Fruit fly (Drosophila melanogaster): Measurements from ENCODE around the gene RpS10b.
A peak's percentile ranks its signal among the peaks of the same experiment; 100 is the strongest.

The RpS10b gene

dm6 chrX:19597684-19598363 is at the start of gene RpS10b (continued):
- TF ChIP-seq CkIIα-i1 (GFP tag; IDR thresholded peaks at IDR 0.05) (0 out of 2 replicates have a peak, but pooled peaks have one; percentile 17), Usf (GFP tag; optimal IDR thresholded peaks at IDR 0.05) (peak; percentile 86), Side (GFP tag; optimal IDR thresholded peaks at IDR 0.05) (peak; percentile 78), mld (GFP tag; IDR thresholded peaks at IDR 0.05; ENCODE audit: partially characterized antibody) (peak; percentile 74; the same call in 2 of the 3 replicates), Hmx (GFP tag; optimal IDR thresholded peaks at IDR 0.05) (no peak), CrebB (tag; optimal IDR thresholded peaks at IDR 0.05) (peak; percentile 94), CG4424 (GFP tag; optimal IDR thresholded peaks at IDR 0.05) (peak; percentile 79), hbn (GFP tag; IDR thresholded peaks at IDR 0.05; ENCODE audit: partially characterized antibody) (peak; percentile 91), fd64A (GFP tag; optimal IDR thresholded peaks at IDR 0.05) (peak; percentile 95), bab2 (GFP tag; optimal IDR thresholded peaks at IDR 0.05) (peak; percentile 68), nom (GFP tag; optimal IDR thresholded peaks at IDR 0.05) (peak; percentile 96), stc (GFP tag; IDR thresholded peaks at IDR 0.05) (peak; percentile 72; the same call in 1 of the 2 replicates), Ravus (GFP tag; IDR thresholded peaks at IDR 0.05) (no peak), klu (GFP tag; IDR thresholded peaks at IDR 0.05) (peak; percentile 17; the same call in 1 of the 2 replicates), btn (GFP tag; optimal IDR thresholded peaks at IDR 0.05) (peak; percentile 90), CG10462 (GFP tag; optimal IDR thresholded peaks at IDR 0.05) (peak; percentile 54), CG2889 (GFP tag; IDR thresholded peaks at IDR 0.05) (peak; percentile 51; the same call in 1 of the 3 replicates), danr (GFP tag; IDR thresholded peaks at IDR 0.05) (peak; percentile 32; the same call in 1 of the 2 replicates), chif (GFP tag; optimal IDR thresholded peaks at IDR 0.05) (peak; percentile 63 to 89), CG1024 (GFP tag; IDR thresholded peaks at IDR 0.05) (peak; percentile 70), CG11560 (tag; IDR thresholded peaks at IDR 0.05) (peak; percentile 73; the same call in 1 of the 3 replicates), Camta (GFP tag; optimal IDR thresholded peaks at IDR 0.05) (peak; percentile 73), CG13123 (GFP tag; optimal IDR thresholded peaks at IDR 0.05) (peak; percentile 54), hth (optimal IDR thresholded peaks at IDR 0.05) (no peak), gt (GFP tag; IDR thresholded peaks at IDR 0.05) (0 out of 2 replicates have a peak, but pooled peaks have one; percentile 32), grn (GFP tag; optimal IDR thresholded peaks at IDR 0.05) (peak; percentile 79), E2f2 (GFP tag; IDR thresholded peaks at IDR 0.05) (peak; percentile 68), CG10209 (GFP tag; optimal IDR thresholded peaks at IDR 0.05) (peak; percentile 92), CG6175 (GFP tag; IDR thresholded peaks at IDR 0.05) (peak; percentile 66; the same call in 2 of the 3 replicates), unpg (GFP tag; optimal IDR thresholded peaks at IDR 0.05) (peak; percentile 82), pum (GFP tag; optimal IDR thresholded peaks at IDR 0.05) (peak; percentile 53), CG6765 (GFP tag; optimal IDR thresholded peaks at IDR 0.05) (peak; percentile 97), ab (GFP tag; optimal IDR thresholded peaks at IDR 0.05) (no peak), MTF-1 (GFP tag; optimal IDR thresholded peaks at IDR 0.05; ENCODE audit: borderline replicate concordance) (peak; percentile 97), row (GFP tag; IDR thresholded peaks at IDR 0.05) (peak; percentile 55), crp (GFP tag; optimal IDR thresholded peaks at IDR 0.05) (peak in 1 of 2 experiments; percentile 63), ham (GFP tag; IDR thresholded peaks at IDR 0.05) (peak; percentile 71; the same call in 1 of the 2 replicates), B-H1 (GFP tag; IDR thresholded peaks at IDR 0.05) (peak; percentile 42; the same call in 1 of the 3 replicates), CG1233 (GFP tag; optimal IDR thresholded peaks at IDR 0.05) (peak; percentile 96), pan (optimal IDR thresholded peaks at IDR 0.05) (no peak), pan (GFP tag; optimal IDR thresholded peaks at IDR 0.05 in 1 of 2, IDR thresholded peaks at IDR 0.05 in 1 of 2) (peak in 1 of 2 experiments; percentile 87), CG7786 (GFP tag; optimal IDR thresholded peaks at IDR 0.05) (peak; percentile 81), eyg (GFP tag; optimal IDR thresholded peaks at IDR 0.05) (peak; percentile 93), Atf6 (GFP tag; IDR thresholded peaks at IDR 0.05) (peak; percentile 61; the same call in 1 of the 2 replicates), nerfin-2 (GFP tag; IDR thresholded peaks at IDR 0.05; ENCODE audit: partially characterized antibody) (peak; percentile 86), bowl (GFP tag; IDR thresholded peaks at IDR 0.05) (0 out of 2 replicates have a peak, but pooled peaks have one; percentile 22), CG14014 (GFP tag; IDR thresholded peaks at IDR 0.05) (peak; percentile 66; the same call in 1 of the 2 replicates), gfzf (GFP tag; optimal IDR thresholded peaks at IDR 0.05) (peak; percentile 62), Lpt (GFP tag; optimal IDR thresholded peaks at IDR 0.05) (no peak), CG15601 (tag; optimal IDR thresholded peaks at IDR 0.05) (peak; percentile 83)

All from whole organism, embryonic.